Fruit fly (Drosophila melanogaster): ENCODE results near the gene CG6983.

The CG6983 gene

dm6 chr3L:8452986-8453385 is 3.8 kb upstream of the CG6983 start:
- TF ChIP-seq Clk (GFP tag; optimal IDR thresholded peaks at IDR 0.05) = no peak
- TF ChIP-seq cnc (optimal IDR thresholded peaks at IDR 0.05) = no peak
- no peak for TF ChIP-seq pad (GFP tag; optimal IDR thresholded peaks at IDR 0.05)
- TF ChIP-seq CG11617 (GFP tag; optimal IDR thresholded peaks at IDR 0.05) = no peak
- TF ChIP-seq cic (GFP tag; optimal IDR thresholded peaks at IDR 0.05) = no peak
- TF ChIP-seq Crg-1 (GFP tag; optimal IDR thresholded peaks at IDR 0.05) = no peak
- TF ChIP-seq tj (GFP tag; optimal IDR thresholded peaks at IDR 0.05) = no peak
- no peak for TF ChIP-seq CG1620 (GFP tag; optimal IDR thresholded peaks at IDR 0.05)
- no peak for TF ChIP-seq CG14711 (tag; optimal IDR thresholded peaks at IDR 0.05)
- TF ChIP-seq CG7101 (tag; optimal IDR thresholded peaks at IDR 0.05) = no peak
- TF ChIP-seq kay (GFP tag; ENCODE audit: borderline replicate concordance) = no peak
- no peak for TF ChIP-seq toe (GFP tag; optimal IDR thresholded peaks at IDR 0.05)

DNA sequence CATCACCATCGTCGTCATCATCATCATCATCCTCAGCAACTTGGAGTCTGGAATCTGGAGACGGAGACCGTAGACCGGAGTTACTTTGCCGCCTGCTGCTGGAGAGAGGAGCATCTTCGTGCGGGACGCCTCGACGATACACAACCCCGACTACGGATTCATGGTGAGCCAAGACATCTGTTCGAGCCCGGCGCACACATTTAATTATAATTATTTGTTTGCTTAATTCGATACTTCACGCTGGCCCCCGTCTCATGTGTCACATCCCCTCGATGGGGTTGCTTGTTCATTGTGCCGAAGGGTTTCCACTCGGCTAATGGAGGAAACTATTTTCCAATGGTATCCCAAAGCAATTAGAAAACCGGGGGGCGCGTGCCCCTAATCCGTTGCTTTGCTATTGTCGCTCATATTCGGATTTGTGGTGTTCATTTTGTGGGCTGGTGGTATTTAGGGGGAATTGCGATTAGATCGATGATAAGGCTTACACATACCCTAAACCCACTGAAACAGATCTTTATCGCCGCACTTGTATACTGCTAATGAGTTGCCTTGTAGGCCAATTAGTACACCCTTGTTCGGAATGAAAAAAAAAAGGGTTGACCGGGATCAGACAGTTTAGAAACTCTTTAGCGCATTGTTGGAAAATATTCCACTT is 2.9 kb upstream of the CG6983 start:
- TF ChIP-seq CG7101 (tag; optimal IDR thresholded peaks at IDR 0.05) (no peak), CG33017 (tag; optimal IDR thresholded peaks at IDR 0.05) (no peak), CG14711 (tag; optimal IDR thresholded peaks at IDR 0.05) (no peak), cic (GFP tag; optimal IDR thresholded peaks at IDR 0.05) (no peak), CG7045 (GFP tag; optimal IDR thresholded peaks at IDR 0.05) (no peak), bab1 (GFP tag; optimal IDR thresholded peaks at IDR 0.05) (no peak), pad (GFP tag; optimal IDR thresholded peaks at IDR 0.05) (no peak), CG12768 (GFP tag; optimal IDR thresholded peaks at IDR 0.05) (no peak), Hr96 (GFP tag; optimal IDR thresholded peaks at IDR 0.05) (no peak), toe (GFP tag; optimal IDR thresholded peaks at IDR 0.05) (no peak), Clk (GFP tag; optimal IDR thresholded peaks at IDR 0.05) (no peak)

dm6 chr3L:8450747-8451146 is 1.6 kb upstream of the CG6983 start:
- peak; percentile 42 for TF ChIP-seq tj (GFP tag; optimal IDR thresholded peaks at IDR 0.05)
- TF ChIP-seq Clk (GFP tag; optimal IDR thresholded peaks at IDR 0.05) = no peak

dm6 chr3L:8449800-8450690 is 868 bp upstream of the CG6983 start, which contains the start of gene Gug:
TSS of gene Gug (plus strand) at chr3L:8449922.
- no peak for TF ChIP-seq Hr96 (GFP tag; optimal IDR thresholded peaks at IDR 0.05)
- peak; percentile 49 for TF ChIP-seq CG12768 (GFP tag; optimal IDR thresholded peaks at IDR 0.05)
- peak; percentile 86 for TF ChIP-seq tj (GFP tag; optimal IDR thresholded peaks at IDR 0.05)
- peak; percentile 19 for TF ChIP-seq CG33017 (tag; optimal IDR thresholded peaks at IDR 0.05)
- peak; percentile 49 for TF ChIP-seq bab1 (GFP tag; optimal IDR thresholded peaks at IDR 0.05)
- TF ChIP-seq CG14711 (tag; optimal IDR thresholded peaks at IDR 0.05) = no peak
- peak; percentile 31 for TF ChIP-seq CG7045 (GFP tag; optimal IDR thresholded peaks at IDR 0.05)
- no peak for TF ChIP-seq ovo (GFP tag; optimal IDR thresholded peaks at IDR 0.05)
- no peak for TF ChIP-seq Clk (GFP tag; optimal IDR thresholded peaks at IDR 0.05)
- TF ChIP-seq CG5204 (GFP tag; optimal IDR thresholded peaks at IDR 0.05) = no peak
- TF ChIP-seq CG7101 (tag; optimal IDR thresholded peaks at IDR 0.05) = no peak
- TF ChIP-seq kay (GFP tag; ENCODE audit: borderline replicate concordance) = peak; percentile 82
- peak; percentile 11 for TF ChIP-seq pad (GFP tag; optimal IDR thresholded peaks at IDR 0.05)
- no peak for TF ChIP-seq CG11617 (GFP tag; optimal IDR thresholded peaks at IDR 0.05)
- no peak for TF ChIP-seq cnc (optimal IDR thresholded peaks at IDR 0.05)
- TF ChIP-seq Mnt (GFP tag; optimal IDR thresholded peaks at IDR 0.05) = peak; percentile 25
- no peak for TF ChIP-seq Crg-1 (GFP tag; optimal IDR thresholded peaks at IDR 0.05)
- no peak for TF ChIP-seq CG1620 (GFP tag; optimal IDR thresholded peaks at IDR 0.05)
- no peak for TF ChIP-seq toe (GFP tag; optimal IDR thresholded peaks at IDR 0.05)
- TF ChIP-seq cic (GFP tag; optimal IDR thresholded peaks at IDR 0.05) = peak; percentile 43

dm6 chr3L:8448517-8448889 is 674 bp downstream of the CG6983 start:
- TF ChIP-seq Mnt (GFP tag; optimal IDR thresholded peaks at IDR 0.05) (no peak), ovo (GFP tag; optimal IDR thresholded peaks at IDR 0.05) (no peak), cic (GFP tag; optimal IDR thresholded peaks at IDR 0.05) (no peak), toe (GFP tag; optimal IDR thresholded peaks at IDR 0.05) (no peak), Crg-1 (GFP tag; optimal IDR thresholded peaks at IDR 0.05) (no peak), CG12768 (GFP tag; optimal IDR thresholded peaks at IDR 0.05) (peak; percentile 19), CG7045 (GFP tag; optimal IDR thresholded peaks at IDR 0.05) (no peak), bab1 (GFP tag; optimal IDR thresholded peaks at IDR 0.05) (peak; percentile 2), CG14711 (tag; optimal IDR thresholded peaks at IDR 0.05) (peak; percentile 10), CG7101 (tag; optimal IDR thresholded peaks at IDR 0.05) (peak; percentile 16)

- TF ChIP-seq kay (GFP tag; ENCODE audit: borderline replicate concordance) (peak; percentile 87), CG7045 (GFP tag; optimal IDR thresholded peaks at IDR 0.05) (peak; percentile 35), ovo (GFP tag; optimal IDR thresholded peaks at IDR 0.05) (no peak), Hr96 (GFP tag; optimal IDR thresholded peaks at IDR 0.05) (no peak), Clk (GFP tag; optimal IDR thresholded peaks at IDR 0.05) (no peak), CG33017 (tag; optimal IDR thresholded peaks at IDR 0.05) (peak; percentile 7), cic (GFP tag; optimal IDR thresholded peaks at IDR 0.05) (peak; percentile 54), toe (GFP tag; optimal IDR thresholded peaks at IDR 0.05) (no peak), Mnt (GFP tag; optimal IDR thresholded peaks at IDR 0.05) (no peak), CG14711 (tag; optimal IDR thresholded peaks at IDR 0.05) (no peak), CG5204 (GFP tag; optimal IDR thresholded peaks at IDR 0.05) (no peak), bab1 (GFP tag; optimal IDR thresholded peaks at IDR 0.05) (no peak), Crg-1 (GFP tag; optimal IDR thresholded peaks at IDR 0.05) (no peak), tj (GFP tag; optimal IDR thresholded peaks at IDR 0.05) (peak; percentile 46), CG12768 (GFP tag; optimal IDR thresholded peaks at IDR 0.05) (peak; percentile 18), cnc (optimal IDR thresholded peaks at IDR 0.05) (no peak), CG11617 (GFP tag; optimal IDR thresholded peaks at IDR 0.05) (no peak), CG1620 (GFP tag; optimal IDR thresholded peaks at IDR 0.05) (no peak), pad (GFP tag; optimal IDR thresholded peaks at IDR 0.05) (no peak), CG7101 (tag; optimal IDR thresholded peaks at IDR 0.05) (peak; percentile 21)
Observed at dm6 chr3L:8447795-8448516, 1.2 kb downstream of the CG6983 start.

Data from whole organism, adult.